Worm (Caenorhabditis elegans): ENCODE measurements around the gene K12H4.6.

The K12H4.6 gene

ce11 chrIII:7996353-7996752, 46.3 kb downstream of the K12H4.6 start, which contains the start of gene npr-17:
TSS of gene npr-17 (minus strand) at chrIII:7996453.
- TF ChIP-seq hmg-4 (GFP tag; optimal IDR thresholded peaks at IDR 0.05) (no peak), ets-7 (tag; optimal IDR thresholded peaks at IDR 0.05) (no peak), ceh-13 (GFP tag; optimal IDR thresholded peaks at IDR 0.05) (no peak), sea-1 (GFP tag; conservative IDR thresholded peaks at IDR 0.05) (no peak), tbx-11 (GFP tag; IDR thresholded peaks at IDR 0.05) (no peak), hmbx-1 (tag; optimal IDR thresholded peaks at IDR 0.05) (no peak), scrt-1 (GFP tag; IDR thresholded peaks at IDR 0.05) (no peak), ama-1 (optimal IDR thresholded peaks at IDR 0.05) (no peak), pes-1 (GFP tag; IDR thresholded peaks at IDR 0.05) (no peak), B0310.2 (tag; optimal IDR thresholded peaks at IDR 0.05) (no peak), tbx-37 (GFP tag; conservative IDR thresholded peaks at IDR 0.05) (no peak), tra-4 (tag; optimal IDR thresholded peaks at IDR 0.05) (no peak), hnd-1 (tag; optimal IDR thresholded peaks at IDR 0.05) (no peak)
